Fruit fly (Drosophila melanogaster) whole organism, prepupa: Measurements from ENCODE around the gene CG32727.

Experiments used
- Blimp-1 ChIP-seq: fragments of 200-800 bp; sonication (Bioruptor generic); optimal IDR thresholded peaks from 3 replicates; lab custom pipeline; 2017; ENCODE audit warnings: missing biosample characterization, missing genetic modification characterization, mild to moderate bottlenecking, moderate library complexity, missing genetic modification reagents
- CG10631 ChIP-seq: fragments of 200-800 bp; sonication (Bioruptor generic); optimal IDR thresholded peaks from 2 replicates; lab custom pipeline; 2016; ENCODE audit warnings: missing biosample characterization, missing genetic modification characterization
- CG10669 ChIP-seq: fragments of 200-800 bp; sonication (Bioruptor generic); optimal IDR thresholded peaks from 3 replicates; lab custom pipeline; 2018; ENCODE audit warnings: missing biosample characterization, mild to moderate bottlenecking, missing genetic modification characterization, moderate library complexity
- CG11294 ChIP-seq: fragments of 200-800 bp; sonication (Bioruptor generic); IDR thresholded peaks from 2 replicates; pipeline ENCODE4 v1.3.6; 2022; ENCODE audit warnings: missing biosample characterization, missing genetic modification characterization
- CG11762 ChIP-seq: fragments of 200-800 bp; sonication (Bioruptor generic); optimal IDR thresholded peaks from 3 replicates; lab custom pipeline; 2016; ENCODE audit warnings: missing biosample characterization, missing genetic modification characterization; ENCODE audit not compliant: insufficient read depth
- CG11902 ChIP-seq: fragments of 200-800 bp; sonication (Bioruptor generic); optimal IDR thresholded peaks from 3 replicates; lab custom pipeline; 2016; ENCODE audit warnings: missing biosample characterization, missing genetic modification characterization
- CG15336 ChIP-seq: fragments of 200-800 bp; sonication (Bioruptor generic); IDR thresholded peaks from 2 replicates; pipeline ENCODE4 v1.3.6; 2022; ENCODE audit warnings: missing biosample characterization, missing genetic modification characterization
- CG1621 ChIP-seq: fragments of 200-800 bp; sonication (Bioruptor generic); optimal IDR thresholded peaks from 3 replicates; lab custom pipeline; 2018; ENCODE audit warnings: missing biosample characterization, mild to moderate bottlenecking, missing genetic modification characterization
- CG32006 ChIP-seq: fragments of 200-800 bp; sonication (Bioruptor generic); optimal IDR thresholded peaks from 3 replicates; lab custom pipeline; 2017; ENCODE audit warnings: missing biosample characterization, mild to moderate bottlenecking, missing genetic modification characterization
- CG6276 ChIP-seq: fragments of 200-800 bp; sonication (Bioruptor generic); optimal IDR thresholded peaks from 2 replicates; lab custom pipeline; 2017; ENCODE audit warnings: missing biosample characterization, mild to moderate bottlenecking, missing genetic modification characterization
- CG6792 ChIP-seq: fragments of 200-800 bp; sonication (Bioruptor generic); optimal IDR thresholded peaks from 3 replicates; lab custom pipeline; 2016; ENCODE audit warnings: missing biosample characterization, missing genetic modification characterization
- CG8119 ChIP-seq: fragments of 200-800 bp; sonication (Bioruptor generic); IDR thresholded peaks from 3 replicates; pipeline ENCODE4 v1.3.6; 2022; ENCODE audit warnings: missing biosample characterization, missing genetic modification characterization
- CG8632 ChIP-seq: fragments of 200-800 bp; sonication (Bioruptor generic); optimal IDR thresholded peaks from 3 replicates; lab custom pipeline; 2016; ENCODE audit warnings: missing biosample characterization, missing genetic modification characterization
- Eip75B ChIP-seq: fragments of 200-800 bp; sonication (Bioruptor generic); optimal IDR thresholded peaks from 3 replicates; lab custom pipeline; 2016; ENCODE audit warnings: missing biosample characterization, missing genetic modification characterization
- Eip78C ChIP-seq: fragments of 200-800 bp; sonication (Bioruptor generic); peaks from one replicate; lab custom pipeline; 2016; ENCODE audit warnings: missing biosample characterization, missing genetic modification characterization
- Eip93F ChIP-seq: fragments of 200-800 bp; sonication (Bioruptor generic); optimal IDR thresholded peaks from 2 replicates; lab custom pipeline; 2016; ENCODE audit warnings: missing biosample characterization, mild to moderate bottlenecking, missing genetic modification characterization
- Ets96B ChIP-seq: fragments of 200-800 bp; optimal IDR thresholded peaks from 2 replicates; lab custom pipeline; 2019; ENCODE audit warnings: missing biosample characterization, mild to moderate bottlenecking, missing genetic modification characterization, moderate library complexity
- Gug ChIP-seq: fragments of 200-800 bp; sonication (Bioruptor generic); IDR thresholded peaks from 2 replicates; pipeline ENCODE4 v1.3.6; 2022; ENCODE audit warnings: missing biosample characterization, missing genetic modification characterization
- Hr38 ChIP-seq: sonication (Bioruptor generic); optimal IDR thresholded peaks from 2 replicates; lab custom pipeline; 2016; ENCODE audit warnings: missing biosample characterization, missing genetic modification characterization
- Hr39 ChIP-seq: fragments of 200-800 bp; sonication (Bioruptor generic); optimal IDR thresholded peaks from 2 replicates; lab custom pipeline; 2016; ENCODE audit warnings: missing biosample characterization, missing genetic modification characterization
- Lpt ChIP-seq: fragments of 200-800 bp; sonication (Bioruptor generic); optimal IDR thresholded peaks from 3 replicates; lab custom pipeline; 2016; ENCODE audit warnings: missing biosample characterization, missing genetic modification characterization
- OdsH ChIP-seq: fragments of 200-800 bp; sonication (Bioruptor generic); optimal IDR thresholded peaks from 3 replicates; lab custom pipeline; 2016; ENCODE audit warnings: missing biosample characterization, missing genetic modification characterization
- Sox14 ChIP-seq: fragments of 200-800 bp; sonication (Bioruptor generic); optimal IDR thresholded peaks from 3 replicates; lab custom pipeline; 2016; ENCODE audit warnings: missing biosample characterization, missing genetic modification characterization
- Sox15 ChIP-seq: fragments of 200-800 bp; sonication (Bioruptor generic); optimal IDR thresholded peaks from 3 replicates; lab custom pipeline; 2016; ENCODE audit warnings: missing biosample characterization, missing genetic modification characterization
- achi ChIP-seq: fragments of 200-800 bp; sonication (Bioruptor generic); optimal IDR thresholded peaks from 3 replicates; lab custom pipeline; 2016; ENCODE audit warnings: missing biosample characterization, missing genetic modification characterization
- acj6 ChIP-seq: fragments of 200-800 bp; sonication (Bioruptor generic); optimal IDR thresholded peaks from 3 replicates; lab custom pipeline; 2016; ENCODE audit warnings: missing biosample characterization, missing genetic modification characterization
- cyc ChIP-seq: fragments of 200-800 bp; sonication (Bioruptor generic); optimal IDR thresholded peaks from 3 replicates; lab custom pipeline; 2016; ENCODE audit warnings: missing biosample characterization, missing genetic modification characterization
- dac ChIP-seq: fragments of 200-800 bp; sonication (Bioruptor generic); optimal IDR thresholded peaks from 2 replicates; lab custom pipeline; 2017; ENCODE audit warnings: missing biosample characterization, mild to moderate bottlenecking, missing genetic modification characterization
- eg ChIP-seq: fragments of 200-800 bp; sonication (Bioruptor generic); IDR thresholded peaks from 3 replicates; pipeline ENCODE4 v1.3.6; 2022; ENCODE audit warnings: missing biosample characterization, missing genetic modification characterization
- esn ChIP-seq: fragments of 200-800 bp; sonication (Bioruptor generic); optimal IDR thresholded peaks from 2 replicates; lab custom pipeline; 2016; ENCODE audit warnings: missing biosample characterization, mild to moderate bottlenecking, missing genetic modification characterization, moderate library complexity
- fd59A ChIP-seq: fragments of 200-800 bp; sonication (Bioruptor generic); optimal IDR thresholded peaks from 2 replicates; lab custom pipeline; 2017; ENCODE audit warnings: missing biosample characterization, mild to moderate bottlenecking, missing genetic modification characterization, missing genetic modification reagents
- fkh ChIP-seq: fragments of 200-800 bp; sonication (Bioruptor generic); optimal IDR thresholded peaks from 3 replicates; lab custom pipeline; 2017; ENCODE audit warnings: missing biosample characterization, mild to moderate bottlenecking, missing genetic modification characterization, moderate library complexity
- net ChIP-seq: fragments of 200-800 bp; sonication (Bioruptor generic); optimal IDR thresholded peaks from 3 replicates; lab custom pipeline; 2016; ENCODE audit warnings: missing biosample characterization, missing genetic modification characterization
- pdm3 ChIP-seq: fragments of 200-800 bp; sonication (Bioruptor generic); optimal IDR thresholded peaks from 3 replicates; lab custom pipeline; 2016; ENCODE audit warnings: missing biosample characterization, missing genetic modification characterization
- salr ChIP-seq, 2 experiments: fragments of 200-800 bp; sonication (Bioruptor generic); optimal IDR thresholded peaks; 3 replicates each; lab custom pipeline; 2016 to 2018; ENCODE audit warnings: missing biosample characterization in 2 of 2, missing genetic modification characterization in 2 of 2, mild to moderate bottlenecking in 1 of 2
- spab ChIP-seq: fragments of 200-800 bp; sonication (Bioruptor generic); optimal IDR thresholded peaks from 2 replicates; lab custom pipeline; 2017; ENCODE audit warnings: missing biosample characterization, mild to moderate bottlenecking, missing genetic modification characterization, missing genetic modification reagents
- ss ChIP-seq, 2 experiments: fragments of 200-800 bp; sonication (Bioruptor generic); optimal IDR thresholded peaks; 2 replicates in 1 of 2; 3 replicates in 1 of 2; lab custom pipeline; 2017 to 2018; ENCODE audit warnings: mild to moderate bottlenecking in 2 of 2, missing biosample characterization in 2 of 2, missing genetic modification characterization in 2 of 2, moderate library complexity in 1 of 2
- svp ChIP-seq: fragments of 200-800 bp; sonication (Bioruptor generic); peaks from one replicate; lab custom pipeline; 2016; ENCODE audit warnings: missing biosample characterization, missing genetic modification characterization
- vri ChIP-seq: fragments of 200-800 bp; sonication (Bioruptor generic); optimal IDR thresholded peaks from 3 replicates; lab custom pipeline; 2016; ENCODE audit warnings: missing biosample characterization, mild to moderate bottlenecking, missing genetic modification characterization

The CG32727 gene

DNA sequence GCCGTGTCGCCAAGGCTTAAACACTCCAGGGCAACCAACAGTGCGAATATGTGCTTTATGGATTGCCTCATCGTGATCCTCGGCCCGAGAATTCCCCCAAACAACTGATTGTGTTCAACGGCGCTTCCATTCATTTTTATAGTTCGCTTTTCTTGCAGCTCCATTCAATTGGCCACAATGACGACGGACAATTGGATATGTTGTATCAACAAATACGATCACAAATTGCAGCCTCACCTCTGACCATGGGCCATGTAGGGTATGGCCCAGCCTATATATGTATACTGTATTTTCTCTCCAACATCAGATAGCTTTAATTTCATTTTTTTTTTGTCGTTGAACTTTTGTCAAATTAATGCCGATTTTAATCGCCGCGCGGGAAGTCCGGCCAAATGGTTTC is 17.7 kb downstream of the CG32727 start, which contains the start of gene CG15036:
CG15036 (minus strand) TSS at position 101 of the 400 bp plus-strand sequence.
- TF ChIP-seq CG6792 (GFP tag; lab: Kevin White, UChicago) (no peak), ss (GFP tag; optimal IDR thresholded peaks at IDR 0.05; lab: Kevin White, UChicago) (no peak), dac (GFP tag; lab: Kevin White, UChicago) (no peak), fkh (GFP tag; lab: Kevin White, UChicago) (no peak), pdm3 (no peak), Gug (GFP tag; lab: Robert Waterston, UW) (no peak), Hr39 (GFP tag; lab: Kevin White, UChicago) (no peak), Ets96B (tag; lab: Kevin White, UChicago) (no peak), spab (GFP tag; lab: Kevin White, UChicago) (no peak), vri (GFP tag; lab: Kevin White, UChicago) (no peak), salr (GFP tag; optimal IDR thresholded peaks at IDR 0.05; lab: Kevin White, UChicago) (no peak), CG11294 (no peak), CG32006 (no peak), CG10669 (no peak), Eip75B (GFP tag; lab: Kevin White, UChicago) (no peak), achi (GFP tag; lab: Kevin White, UChicago) (no peak), fd59A (no peak), Sox15 (no peak), acj6 (GFP tag; lab: Kevin White, UChicago) (no peak), CG8632 (no peak)

dm6 chrX:7425643-7426042 is 18.6 kb downstream of the CG32727 start, which contains the start of gene CG32726:
CG32726 (minus strand) TSS chrX:7425743.
- TF ChIP-seq Eip78C, result no peak
- TF ChIP-seq esn (GFP tag; lab: Kevin White, UChicago), result no peak
- TF ChIP-seq Lpt (GFP tag; lab: Kevin White, UChicago), result no peak
- TF ChIP-seq vri (GFP tag; lab: Kevin White, UChicago), result no peak
- TF ChIP-seq Eip75B (GFP tag; lab: Kevin White, UChicago), result no peak
- TF ChIP-seq Eip93F (GFP tag; lab: Kevin White, UChicago), result no peak
- TF ChIP-seq CG6792 (GFP tag; lab: Kevin White, UChicago), result no peak
- no peak for TF ChIP-seq Gug (GFP tag; lab: Robert Waterston, UW)
- TF ChIP-seq CG1621 (tag; lab: Kevin White, UChicago), result no peak
- TF ChIP-seq Sox14 (GFP tag; lab: Kevin White, UChicago), result no peak
- no peak for TF ChIP-seq OdsH
- no peak for TF ChIP-seq CG10631 (GFP tag; lab: Kevin White, UChicago)
- TF ChIP-seq eg (GFP tag; lab: Robert Waterston, UW), result no peak
- TF ChIP-seq fd59A, result no peak

- TF ChIP-seq Hr39 (GFP tag; lab: Kevin White, UChicago) (no peak), Lpt (GFP tag; lab: Kevin White, UChicago) (no peak), Sox14 (GFP tag; lab: Kevin White, UChicago) (no peak), cyc (GFP tag; lab: Kevin White, UChicago) (no peak), CG11294 (no peak), Hr38 (GFP tag; lab: Kevin White, UChicago) (no peak), net (GFP tag; lab: Kevin White, UChicago) (no peak), CG11762 (GFP tag; lab: Kevin White, UChicago) (no peak), Blimp-1 (GFP tag; lab: Kevin White, UChicago) (no peak), svp (GFP tag; lab: Kevin White, UChicago) (no peak)
Measured at dm6 chrX:7432393-7432792, 25.4 kb downstream of the CG32727 start.

- TF ChIP-seq CG10669 (no peak), CG6276 (GFP tag; lab: Kevin White, UChicago) (peak; percentile 3), CG8119 (GFP tag; lab: Robert Waterston, UW) (no peak), CG15336 (GFP tag; lab: Robert Waterston, UW) (no peak), CG11902 (no peak), CG8632 (no peak)
Measured at dm6 chrX:7445023-7445422, 38.0 kb downstream of the CG32727 start.
